Fruit fly (Drosophila melanogaster) whole organism, embryonic: ENCODE results near the gene unc79.

Experiments
- Abd-B ChIP-seq: fragments of 200-800 bp; sonication (Bioruptor generic); optimal IDR thresholded peaks from 2 replicates; lab custom pipeline; 2018; ENCODE audit warnings: missing biosample characterization, mild to moderate bottlenecking, missing genetic modification characterization, moderate library complexity
- CG11695 ChIP-seq: fragments of 200-800 bp; sonication (Bioruptor generic); IDR thresholded peaks from 3 replicates; pipeline ENCODE4 v1.3.6; 2022; ENCODE audit warnings: missing biosample characterization, missing genetic modification characterization
- CG12391 ChIP-seq: fragments of 200-800 bp; sonication (Bioruptor generic); optimal IDR thresholded peaks from 3 replicates; lab custom pipeline; 2018; ENCODE audit warnings: missing biosample characterization, mild to moderate bottlenecking, missing genetic modification characterization, moderate library complexity
- CG12744 ChIP-seq: fragments of 200-800 bp; sonication (Bioruptor generic); optimal IDR thresholded peaks from 2 replicates; lab custom pipeline; 2016; ENCODE audit warnings: missing biosample characterization, missing genetic modification characterization
- CG14050 ChIP-seq: fragments of 200-800 bp; sonication (Bioruptor generic); IDR thresholded peaks from 3 replicates; pipeline ENCODE4 v1.3.6; 2022; ENCODE audit warnings: missing biosample characterization, missing genetic modification characterization
- CG1602 ChIP-seq: fragments of 200-800 bp; sonication (Bioruptor generic); optimal IDR thresholded peaks from 3 replicates; lab custom pipeline; 2016; ENCODE audit warnings: missing biosample characterization, missing genetic modification characterization
- CG17328 ChIP-seq: fragments of 200-800 bp; sonication (Bioruptor generic); IDR thresholded peaks from 2 replicates; pipeline ENCODE4 v1.3.6; 2022; ENCODE audit warnings: missing biosample characterization, missing genetic modification characterization
- CG17385 ChIP-seq: fragments of 200-800 bp; sonication (Bioruptor generic); optimal IDR thresholded peaks from 3 replicates; lab custom pipeline; 2018; ENCODE audit warnings: missing biosample characterization, mild to moderate bottlenecking, missing genetic modification characterization
- CG18262 ChIP-seq: fragments of 200-800 bp; optimal IDR thresholded peaks from 3 replicates; lab custom pipeline; 2019; ENCODE audit warnings: missing biosample characterization, mild to moderate bottlenecking, missing genetic modification characterization, moderate library complexity
- CG2199 ChIP-seq: fragments of 200-800 bp; sonication (Bioruptor generic); IDR thresholded peaks from 3 replicates; pipeline ENCODE4 v1.3.6; 2022; ENCODE audit warnings: missing biosample characterization, missing genetic modification characterization
- CG3281 ChIP-seq: fragments of 200-800 bp; sonication (Bioruptor generic); optimal IDR thresholded peaks from 3 replicates; lab custom pipeline; 2017; ENCODE audit warnings: missing biosample characterization, mild to moderate bottlenecking, missing genetic modification characterization
- CG34376 ChIP-seq: fragments of 200-800 bp; sonication (Bioruptor generic); optimal IDR thresholded peaks from 2 replicates; lab custom pipeline; 2018; ENCODE audit warnings: missing biosample characterization, mild to moderate bottlenecking, missing genetic modification characterization
- CG3847 ChIP-seq: fragments of 200-800 bp; sonication (Bioruptor generic); IDR thresholded peaks from 2 replicates; pipeline ENCODE4 v1.3.6; 2022; ENCODE audit warnings: missing biosample characterization, missing genetic modification characterization
- CG4424 ChIP-seq: fragments of 200-800 bp; sonication (Bioruptor generic); optimal IDR thresholded peaks from 3 replicates; lab custom pipeline; 2016; ENCODE audit warnings: missing biosample characterization, missing genetic modification characterization
- CG4854 ChIP-seq: fragments of 200-800 bp; sonication (Bioruptor generic); optimal IDR thresholded peaks from 2 replicates; lab custom pipeline; 2016; ENCODE audit warnings: missing biosample characterization, missing genetic modification characterization, inconsistent platforms
- CG6272 ChIP-seq: fragments of 200-800 bp; sonication (Bioruptor generic); IDR thresholded peaks from 2 replicates; pipeline ENCODE4 v1.3.6; 2022; ENCODE audit warnings: missing biosample characterization, missing genetic modification characterization
- CG6689 ChIP-seq: fragments of 200-800 bp; sonication (Bioruptor generic); IDR thresholded peaks from 2 replicates; pipeline ENCODE4 v1.3.6; 2022; ENCODE audit warnings: missing biosample characterization, missing genetic modification characterization
- CG8388 ChIP-seq: fragments of 200-800 bp; sonication (Bioruptor generic); optimal IDR thresholded peaks from 2 replicates; lab custom pipeline; 2019; ENCODE audit warnings: missing biosample characterization, mild to moderate bottlenecking, missing genetic modification characterization, moderate library complexity
- CG9215 ChIP-seq: fragments of 200-800 bp; sonication (Bioruptor generic); IDR thresholded peaks from 2 replicates; pipeline ENCODE4 v1.3.6; 2022; ENCODE audit warnings: missing biosample characterization, missing genetic modification characterization
- Dp ChIP-seq: fragments of 200-800 bp; sonication (Bioruptor generic); optimal IDR thresholded peaks from 2 replicates; lab custom pipeline; 2018; ENCODE audit warnings: missing biosample characterization, mild to moderate bottlenecking, missing genetic modification characterization, moderate library complexity
- ERR ChIP-seq: fragments of 200-800 bp; sonication (Bioruptor generic); optimal IDR thresholded peaks from 2 replicates; lab custom pipeline; 2016; ENCODE audit warnings: missing biosample characterization, missing genetic modification characterization
- Fer2 ChIP-seq: fragments of 200-800 bp; sonication (Bioruptor generic); optimal IDR thresholded peaks from 2 replicates; lab custom pipeline; 2018; ENCODE audit warnings: missing biosample characterization, mild to moderate bottlenecking, missing genetic modification characterization, moderate library complexity
- Hr51 ChIP-seq, 2 experiments: fragments of 200-800 bp; sonication (Bioruptor generic); optimal IDR thresholded peaks; 2 replicates in 1 of 2; 3 replicates in 1 of 2; lab custom pipeline; 2016 to 2018; ENCODE audit warnings: missing biosample characterization in 2 of 2, missing genetic modification characterization in 2 of 2, mild to moderate bottlenecking in 1 of 2, moderate library complexity in 1 of 2
- Hr78 ChIP-seq, 2 experiments: fragments of 200-800 bp in 1 of 2; fragments of >200 bp in 1 of 2; sonication (Bioruptor generic) in 1 of 2; optimal IDR thresholded peaks; 2 replicates each; lab custom pipeline; 2017 to 2019; ENCODE audit warnings: missing biosample characterization in 2 of 2, missing genetic modification characterization in 2 of 2, mild to moderate bottlenecking in 1 of 2, moderate library complexity in 1 of 2
- MBD-R2 ChIP-seq: fragments of 200-800 bp; sonication (Bioruptor generic); IDR thresholded peaks from 2 replicates; pipeline ENCODE4 v1.3.6; 2022; ENCODE audit warnings: missing biosample characterization, missing genetic modification characterization
- MESR4 ChIP-seq: fragments of 200-800 bp; sonication (Bioruptor generic); optimal IDR thresholded peaks from 2 replicates; lab custom pipeline; 2018; ENCODE audit warnings: missing biosample characterization, mild to moderate bottlenecking, missing genetic modification characterization, moderate library complexity
- Opbp ChIP-seq: fragments of 200-800 bp; sonication (Bioruptor generic); IDR thresholded peaks from 3 replicates; pipeline ENCODE4 v1.3.6; 2022; ENCODE audit warnings: missing biosample characterization, missing genetic modification characterization; ENCODE audit not compliant: partially characterized antibody
- Trl ChIP-seq, 3 experiments: fragments of >200 bp in 2 of 3; fragments of 200-800 bp in 1 of 3; sonication (Bioruptor generic) in 1 of 3; optimal IDR thresholded peaks; 2 replicates in 1 of 3; 3 replicates in 2 of 3; lab custom pipeline; 2016 to 2017; ENCODE audit warnings: missing biosample characterization in 1 of 3, missing genetic modification characterization in 1 of 3
- Vsx1 ChIP-seq: fragments of 200-800 bp; sonication (Bioruptor generic); optimal IDR thresholded peaks from 2 replicates; lab custom pipeline; 2017; ENCODE audit warnings: missing biosample characterization, mild to moderate bottlenecking, missing genetic modification characterization, missing genetic modification reagents
- chinmo ChIP-seq: fragments of 200-800 bp; sonication (Bioruptor generic); IDR thresholded peaks from 4 replicates; pipeline ENCODE4 v1.3.6; 2022; ENCODE audit warnings: missing biosample characterization, missing genetic modification characterization; ENCODE audit not compliant: partially characterized antibody
- chn ChIP-seq: fragments of 200-800 bp; sonication (Bioruptor generic); optimal IDR thresholded peaks from 2 replicates; lab custom pipeline; 2016; ENCODE audit warnings: missing biosample characterization, missing genetic modification characterization
- crol ChIP-seq: fragments of 200-800 bp; sonication (Bioruptor generic); IDR thresholded peaks from 2 replicates; pipeline ENCODE4 v1.3.6; 2022; ENCODE audit warnings: missing biosample characterization, missing genetic modification characterization
- ind ChIP-seq: fragments of 200-800 bp; sonication (Bioruptor generic); optimal IDR thresholded peaks from 3 replicates; lab custom pipeline; 2016; ENCODE audit warnings: missing biosample characterization, missing genetic modification characterization
- kay ChIP-seq: fragments of 200-800 bp; sonication (Bioruptor generic); optimal IDR thresholded peaks from 2 replicates; lab custom pipeline; 2016; ENCODE audit warnings: missing biosample characterization, missing genetic modification characterization
- ken ChIP-seq: fragments of 200-800 bp; sonication (Bioruptor generic); IDR thresholded peaks from 3 replicates; pipeline ENCODE4 v1.3.6; 2022; ENCODE audit warnings: missing biosample characterization, missing genetic modification characterization
- nau ChIP-seq: fragments of 200-800 bp; sonication (Bioruptor generic); optimal IDR thresholded peaks from 3 replicates; lab custom pipeline; 2017; ENCODE audit warnings: missing biosample characterization, mild to moderate bottlenecking, missing genetic modification characterization, missing genetic modification reagents
- nerfin-1 ChIP-seq: fragments of 200-800 bp; sonication (Bioruptor generic); optimal IDR thresholded peaks from 3 replicates; lab custom pipeline; 2019; ENCODE audit warnings: missing biosample characterization, mild to moderate bottlenecking, missing genetic modification characterization, moderate library complexity
- onecut ChIP-seq: fragments of 200-800 bp; sonication (Bioruptor generic); IDR thresholded peaks from 2 replicates; pipeline ENCODE4 v1.3.6; 2022; ENCODE audit warnings: missing biosample characterization, missing genetic modification characterization
- pfk ChIP-seq: fragments of 200-800 bp; sonication (Bioruptor generic); optimal IDR thresholded peaks from 2 replicates; lab custom pipeline; 2018; ENCODE audit warnings: missing biosample characterization, mild to moderate bottlenecking, missing genetic modification characterization, moderate library complexity
- prd ChIP-seq, 3 experiments: fragments of >200 bp in 2 of 3; fragments of 200-800 bp in 1 of 3; sonication (Bioruptor generic) in 1 of 3; optimal IDR thresholded peaks in 2 of 3; IDR thresholded peaks in 1 of 3; 2 replicates in 2 of 3; 3 replicates in 1 of 3; pipeline versions ENCODE4 v1.3.6 to Lab custom; 2017 to 2022; ENCODE audit warnings: missing biosample characterization in 1 of 3, missing genetic modification characterization in 1 of 3
- rib ChIP-seq: fragments of 200-800 bp; sonication (Bioruptor generic); IDR thresholded peaks from 2 replicates; pipeline ENCODE4 v1.3.6; 2022; ENCODE audit warnings: missing biosample characterization, missing genetic modification characterization
- salm ChIP-seq: fragments of 200-800 bp; sonication (Bioruptor generic); optimal IDR thresholded peaks from 2 replicates; lab custom pipeline; 2018; ENCODE audit warnings: missing biosample characterization, mild to moderate bottlenecking, missing genetic modification characterization
- shn ChIP-seq: fragments of 200-800 bp; sonication (Bioruptor generic); optimal IDR thresholded peaks from 3 replicates; lab custom pipeline; 2016; ENCODE audit warnings: missing biosample characterization, missing genetic modification characterization
- sim ChIP-seq: fragments of 200-800 bp; sonication (Bioruptor generic); IDR thresholded peaks from 2 replicates; pipeline ENCODE4 v1.3.6; 2022; ENCODE audit warnings: missing biosample characterization, missing genetic modification characterization
- slbo ChIP-seq: fragments of 200-800 bp; sonication (Bioruptor generic); IDR thresholded peaks from 2 replicates; pipeline ENCODE4 v1.3.6; 2022; ENCODE audit warnings: missing biosample characterization, missing genetic modification characterization
- wor ChIP-seq: fragments of 200-800 bp; sonication (Bioruptor generic); IDR thresholded peaks from 2 replicates; pipeline ENCODE4 v1.3.6; 2022; ENCODE audit warnings: missing biosample characterization, missing genetic modification characterization

Gene unc79

DNA sequence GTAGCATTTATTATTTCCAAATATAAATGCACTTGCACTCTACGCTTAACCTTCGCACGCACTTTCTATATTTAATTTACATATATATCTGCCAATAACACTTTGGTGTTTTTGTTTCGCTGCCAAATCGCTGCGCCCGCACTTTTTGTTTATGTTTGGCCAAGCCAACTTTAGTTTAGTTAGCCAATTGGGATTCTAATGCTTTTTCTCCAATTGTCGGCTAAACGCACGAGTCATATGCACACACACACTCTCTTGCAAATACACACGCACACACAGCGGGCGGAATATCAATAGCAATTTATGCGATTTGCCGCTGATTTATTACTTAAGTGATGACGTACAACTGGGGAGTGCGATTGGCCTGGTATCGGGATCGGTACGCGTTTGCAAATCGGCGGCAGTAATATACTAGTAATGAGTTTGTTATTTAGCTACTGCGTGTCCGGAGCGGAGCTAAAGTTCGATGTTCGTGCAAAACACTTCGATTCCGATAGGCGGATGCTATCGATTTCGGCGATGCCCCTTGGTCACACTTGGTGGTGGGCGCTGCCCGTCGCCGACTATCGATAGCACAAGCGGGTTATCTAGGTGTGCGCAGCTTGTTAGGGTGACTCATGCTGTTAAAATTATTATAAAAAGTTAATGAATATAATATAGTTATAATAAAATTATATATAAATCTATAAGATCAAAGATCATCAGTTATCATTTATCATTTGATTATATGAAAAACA, 19.6 kb downstream of the unc79 start, which contains the start of gene vib (continued):
- TF ChIP-seq pfk (GFP tag; lab: Kevin White, UChicago) (no peak), CG11695 (GFP tag; lab: Robert Waterston, UW) (0 out of 3 replicates have a peak, but pooled peaks have one; percentile 29), CG18262 (tag; lab: Kevin White, UChicago) (peak; percentile 69), shn (peak; percentile 34), prd (optimal IDR thresholded peaks at IDR 0.05; lab: Kevin White, UChicago) (no peak), prd (GFP tag; IDR thresholded peaks at IDR 0.05; lab: Robert Waterston, UW) (no peak; the same call in 2 of the 3 replicates), CG3281 (GFP tag; lab: Kevin White, UChicago) (peak; percentile 42), Abd-B (GFP tag; lab: Kevin White, UChicago) (no peak), CG4424 (GFP tag; lab: Kevin White, UChicago) (peak; percentile 55), CG17385 (GFP tag; lab: Kevin White, UChicago) (no peak), ERR (GFP tag; lab: Kevin White, UChicago) (peak; percentile 6), ind (peak; percentile 42), MESR4 (GFP tag; lab: Kevin White, UChicago) (peak; percentile 71), slbo (peak; percentile 64), CG8388 (GFP tag; lab: Kevin White, UChicago) (peak; percentile 36), CG3847 (peak; percentile 59), Dp (peak; percentile 67), CG6272 (GFP tag; lab: Robert Waterston, UW) (peak; percentile 65)

- no peak for TF ChIP-seq Dp
- TF ChIP-seq CG34376 (GFP tag; lab: Kevin White, UChicago): peak; percentile 3
- no peak for TF ChIP-seq CG1602 (GFP tag; lab: Kevin White, UChicago)
- no peak for TF ChIP-seq CG4854 (GFP tag; lab: Kevin White, UChicago)
- TF ChIP-seq chn: peak; percentile 8
- peak; percentile 5 for TF ChIP-seq Vsx1 (GFP tag; lab: Kevin White, UChicago)
- TF ChIP-seq CG17328: no peak
- peak in 1 of 2 experiments; percentile 6 for TF ChIP-seq Hr78 (GFP tag; optimal IDR thresholded peaks at IDR 0.05; lab: Kevin White, UChicago)
- TF ChIP-seq ken (GFP tag; lab: Robert Waterston, UW): no peak
- peak; percentile 72 for TF ChIP-seq kay (GFP tag; lab: Kevin White, UChicago)
- 0 out of 3 replicates have a peak, but pooled peaks have one; percentile 12 for TF ChIP-seq Opbp (GFP tag; lab: Robert Waterston, UW)
- TF ChIP-seq chinmo (GFP tag; lab: Robert Waterston, UW): 0 out of 4 replicates have a peak, but pooled peaks have one; percentile 41
- TF ChIP-seq crol (GFP tag; lab: Robert Waterston, UW): peak; percentile 95
- TF ChIP-seq CG6689: 0 out of 2 replicates have a peak, but pooled peaks have one; percentile 21
- TF ChIP-seq CG12391: no peak
- no peak for TF ChIP-seq salm (tag; lab: Kevin White, UChicago)
- TF ChIP-seq CG2199 (GFP tag; lab: Robert Waterston, UW): 0 out of 3 replicates have a peak, but pooled peaks have one; percentile 23
- no peak for TF ChIP-seq CG12744
- TF ChIP-seq nau (GFP tag; lab: Kevin White, UChicago): no peak
- no peak for TF ChIP-seq Hr51 (GFP tag; optimal IDR thresholded peaks at IDR 0.05; lab: Kevin White, UChicago)
- TF ChIP-seq rib (GFP tag; lab: Robert Waterston, UW): peak; percentile 30; the same call in 1 of the 2 replicates
- TF ChIP-seq CG14050: no peak
- peak; percentile 0 for TF ChIP-seq nerfin-1 (tag; lab: Kevin White, UChicago)
- no peak for TF ChIP-seq sim
- TF ChIP-seq wor: no peak
- no peak for TF ChIP-seq CG9215
- TF ChIP-seq MBD-R2 (GFP tag; lab: Robert Waterston, UW): peak; percentile 44; the same call in 1 of the 2 replicates
- peak; percentile 84 to 95 for TF ChIP-seq Trl (optimal IDR thresholded peaks at IDR 0.05; lab: Kevin White, UChicago)
- TF ChIP-seq Trl (GFP tag; optimal IDR thresholded peaks at IDR 0.05; lab: Kevin White, UChicago): no peak
- peak; percentile 97 for TF ChIP-seq onecut (GFP tag; lab: Robert Waterston, UW)
- TF ChIP-seq Fer2 (tag; lab: Kevin White, UChicago): no peak
Observed at dm6 chr3R:19225446-19225955, 20.4 kb downstream of the unc79 start.
